Worm (Caenorhabditis elegans): Measurements from ENCODE around the gene F25B5.6.

Gene F25B5.6

ce11 chrIII:5915926-5916325, 32.6 kb downstream of the F25B5.6 start:
- TF ChIP-seq tab-1 (GFP tag; IDR thresholded peaks at IDR 0.05): no peak

- TF ChIP-seq ref-1 (GFP tag; conservative IDR thresholded peaks at IDR 0.05) (no peak), ztf-23 (GFP tag; IDR thresholded peaks at IDR 0.05) (no peak), klf-2 (GFP tag; conservative IDR thresholded peaks at IDR 0.05) (no peak), cog-1 (tag; optimal IDR thresholded peaks at IDR 0.05) (no peak), med-1 (GFP tag; optimal IDR thresholded peaks at IDR 0.05; ENCODE audit: insufficient read depth) (no peak), T22C8.4 (GFP tag; IDR thresholded peaks at IDR 0.05) (no peak)
These were observed 33.8 kb downstream of the F25B5.6 start for ce11 chrIII:5914717-5915116.

- no peak for TF ChIP-seq cog-1 (tag; optimal IDR thresholded peaks at IDR 0.05)
- no peak for TF ChIP-seq klf-2 (GFP tag; conservative IDR thresholded peaks at IDR 0.05)
- no peak for TF ChIP-seq tab-1 (GFP tag; IDR thresholded peaks at IDR 0.05)
- no peak for TF ChIP-seq flt-1 (GFP tag; IDR thresholded peaks at IDR 0.05)
- no peak for TF ChIP-seq ztf-29 (GFP tag; IDR thresholded peaks at IDR 0.05)
- no peak for TF ChIP-seq T22C8.4 (GFP tag; IDR thresholded peaks at IDR 0.05)
- no peak for TF ChIP-seq ref-1 (GFP tag; conservative IDR thresholded peaks at IDR 0.05)
- no peak for TF ChIP-seq ztf-23 (GFP tag; IDR thresholded peaks at IDR 0.05)
- no peak for TF ChIP-seq med-1 (GFP tag; optimal IDR thresholded peaks at IDR 0.05; ENCODE audit: insufficient read depth)
These were observed 40.1 kb downstream of the F25B5.6 start, which contains the start of gene C28H8.3 for ce11 chrIII:5908408-5908807. TSS of gene C28H8.3 (plus strand) at chrIII:5908700.

- no peak for TF ChIP-seq med-1 (GFP tag; optimal IDR thresholded peaks at IDR 0.05; ENCODE audit: insufficient read depth)
- no peak for TF ChIP-seq ztf-29 (GFP tag; IDR thresholded peaks at IDR 0.05)
- TF ChIP-seq ref-1 (GFP tag; conservative IDR thresholded peaks at IDR 0.05): no peak
- no peak for TF ChIP-seq T22C8.4 (GFP tag; IDR thresholded peaks at IDR 0.05)
- no peak for TF ChIP-seq tab-1 (GFP tag; IDR thresholded peaks at IDR 0.05)
- no peak for TF ChIP-seq ztf-23 (GFP tag; IDR thresholded peaks at IDR 0.05)
- TF ChIP-seq klf-2 (GFP tag; conservative IDR thresholded peaks at IDR 0.05): no peak
- TF ChIP-seq flt-1 (GFP tag; IDR thresholded peaks at IDR 0.05): no peak
- TF ChIP-seq cog-1 (tag; optimal IDR thresholded peaks at IDR 0.05): no peak
These were observed 41.8 kb downstream of the F25B5.6 start, which contains the start of gene erd-2.2 for ce11 chrIII:5906749-5907148. TSS of gene erd-2.2 (plus strand) at chrIII:5907049.

ce11 chrIII:5906059-5906458, 42.5 kb downstream of the F25B5.6 start, which contains the start of gene dpff-1:
TSS of gene dpff-1 (minus strand) at chrIII:5906346.
- TF ChIP-seq flt-1 (GFP tag; IDR thresholded peaks at IDR 0.05): no peak
- peak; percentile 80 for TF ChIP-seq T22C8.4 (GFP tag; IDR thresholded peaks at IDR 0.05)

- TF ChIP-seq cog-1 (tag; optimal IDR thresholded peaks at IDR 0.05): no peak
- no peak for TF ChIP-seq ref-1 (GFP tag; conservative IDR thresholded peaks at IDR 0.05)
- no peak for TF ChIP-seq flt-1 (GFP tag; IDR thresholded peaks at IDR 0.05)
- TF ChIP-seq ztf-29 (GFP tag; IDR thresholded peaks at IDR 0.05): no peak
- TF ChIP-seq T22C8.4 (GFP tag; IDR thresholded peaks at IDR 0.05): no peak
- TF ChIP-seq ztf-23 (GFP tag; IDR thresholded peaks at IDR 0.05): no peak
- TF ChIP-seq tab-1 (GFP tag; IDR thresholded peaks at IDR 0.05): no peak
- TF ChIP-seq med-1 (GFP tag; optimal IDR thresholded peaks at IDR 0.05; ENCODE audit: insufficient read depth): no peak
- no peak for TF ChIP-seq klf-2 (GFP tag; conservative IDR thresholded peaks at IDR 0.05)
These were observed 46.0 kb downstream of the F25B5.6 start for ce11 chrIII:5902558-5902957.

ce11 chrIII:5900709-5901108, 47.8 kb downstream of the F25B5.6 start:
- no peak for TF ChIP-seq ztf-23 (GFP tag; IDR thresholded peaks at IDR 0.05)
- TF ChIP-seq ref-1 (GFP tag; conservative IDR thresholded peaks at IDR 0.05): no peak
- TF ChIP-seq T22C8.4 (GFP tag; IDR thresholded peaks at IDR 0.05): no peak
- TF ChIP-seq ztf-29 (GFP tag; IDR thresholded peaks at IDR 0.05): no peak
- TF ChIP-seq klf-2 (GFP tag; conservative IDR thresholded peaks at IDR 0.05): no peak
- no peak for TF ChIP-seq tab-1 (GFP tag; IDR thresholded peaks at IDR 0.05)
- no peak for TF ChIP-seq flt-1 (GFP tag; IDR thresholded peaks at IDR 0.05)
- TF ChIP-seq med-1 (GFP tag; optimal IDR thresholded peaks at IDR 0.05; ENCODE audit: insufficient read depth): no peak
- no peak for TF ChIP-seq cog-1 (tag; optimal IDR thresholded peaks at IDR 0.05)

- TF ChIP-seq ref-1 (GFP tag; conservative IDR thresholded peaks at IDR 0.05) (no peak), ztf-29 (GFP tag; IDR thresholded peaks at IDR 0.05) (no peak), med-1 (GFP tag; optimal IDR thresholded peaks at IDR 0.05; ENCODE audit: insufficient read depth) (no peak), tab-1 (GFP tag; IDR thresholded peaks at IDR 0.05) (no peak), T22C8.4 (GFP tag; IDR thresholded peaks at IDR 0.05) (no peak), ztf-23 (GFP tag; IDR thresholded peaks at IDR 0.05) (no peak), klf-2 (GFP tag; conservative IDR thresholded peaks at IDR 0.05) (no peak), cog-1 (tag; optimal IDR thresholded peaks at IDR 0.05) (no peak), flt-1 (GFP tag; IDR thresholded peaks at IDR 0.05) (no peak)
These were observed 49.9 kb downstream of the F25B5.6 start for ce11 chrIII:5898631-5899030.

ce11 chrIII:5897468-5897867, 51.1 kb downstream of the F25B5.6 start:
- TF ChIP-seq flt-1 (GFP tag; IDR thresholded peaks at IDR 0.05) (no peak), ref-1 (GFP tag; conservative IDR thresholded peaks at IDR 0.05) (no peak), med-1 (GFP tag; optimal IDR thresholded peaks at IDR 0.05; ENCODE audit: insufficient read depth) (no peak), ztf-23 (GFP tag; IDR thresholded peaks at IDR 0.05) (no peak), cog-1 (tag; optimal IDR thresholded peaks at IDR 0.05) (no peak), T22C8.4 (GFP tag; IDR thresholded peaks at IDR 0.05) (no peak), klf-2 (GFP tag; conservative IDR thresholded peaks at IDR 0.05) (no peak), tab-1 (GFP tag; IDR thresholded peaks at IDR 0.05) (no peak), ztf-29 (GFP tag; IDR thresholded peaks at IDR 0.05) (no peak)

All from whole organism, midembryonic.